Fruit fly (Drosophila melanogaster) whole organism, embryonic: ENCODE data around the gene CG14537.

Experiments
- Atf3 ChIP-seq: fragments of 200-800 bp; sonication (Bioruptor generic); optimal IDR thresholded peaks from 3 replicates; lab custom pipeline; 2016; ENCODE audit warnings: missing biosample characterization, missing genetic modification characterization
- Bgb ChIP-seq: fragments of 200-800 bp; sonication (Bioruptor generic); IDR thresholded peaks from 2 replicates; pipeline ENCODE4 v1.3.6; 2022; ENCODE audit warnings: missing biosample characterization, missing genetic modification characterization; ENCODE audit not compliant: partially characterized antibody
- Blimp-1 ChIP-seq: fragments of 200-800 bp; sonication (Bioruptor generic); optimal IDR thresholded peaks from 3 replicates; lab custom pipeline; 2018; ENCODE audit warnings: missing biosample characterization, missing genetic modification characterization, mild to moderate bottlenecking, moderate library complexity, missing genetic modification reagents
- CG12104 ChIP-seq: fragments of 200-800 bp; sonication (Bioruptor generic); optimal IDR thresholded peaks from 3 replicates; lab custom pipeline; 2016; ENCODE audit warnings: missing biosample characterization, missing genetic modification characterization
- CG12769 ChIP-seq: fragments of 200-800 bp; sonication (Bioruptor generic); optimal IDR thresholded peaks from 2 replicates; lab custom pipeline; 2019; ENCODE audit warnings: missing biosample characterization, mild to moderate bottlenecking, missing genetic modification characterization, moderate library complexity
- CG15479 ChIP-seq: fragments of 200-800 bp; sonication (Bioruptor generic); optimal IDR thresholded peaks from 3 replicates; lab custom pipeline; 2019; ENCODE audit warnings: missing biosample characterization, mild to moderate bottlenecking, missing genetic modification characterization, moderate library complexity
- CG15601 ChIP-seq: fragments of 200-800 bp; sonication (Bioruptor generic); optimal IDR thresholded peaks from 3 replicates; lab custom pipeline; 2019; ENCODE audit warnings: missing biosample characterization, mild to moderate bottlenecking, missing genetic modification characterization, moderate library complexity
- CG16815 ChIP-seq: fragments of 200-800 bp; sonication (Bioruptor generic); optimal IDR thresholded peaks from 3 replicates; lab custom pipeline; 2017; ENCODE audit warnings: missing biosample characterization, mild to moderate bottlenecking, missing genetic modification characterization
- CG1832 ChIP-seq: fragments of 200-800 bp; sonication (Bioruptor generic); optimal IDR thresholded peaks from 2 replicates; lab custom pipeline; 2017; ENCODE audit warnings: missing biosample characterization, mild to moderate bottlenecking, missing genetic modification characterization, inconsistent platforms
- CG2120 ChIP-seq: fragments of 200-800 bp; sonication (Bioruptor generic); optimal IDR thresholded peaks from 3 replicates; lab custom pipeline; 2016; ENCODE audit warnings: missing biosample characterization, missing genetic modification characterization
- CG3065 ChIP-seq: fragments of 200-800 bp; sonication (Bioruptor generic); optimal IDR thresholded peaks from 2 replicates; lab custom pipeline; 2016; ENCODE audit warnings: missing biosample characterization, missing genetic modification characterization
- CG3163 ChIP-seq: fragments of 200-800 bp; sonication (Bioruptor generic); optimal IDR thresholded peaks from 3 replicates; lab custom pipeline; 2016; ENCODE audit warnings: missing biosample characterization, missing genetic modification characterization
- CG6765 ChIP-seq: fragments of 200-800 bp; sonication (Bioruptor generic); optimal IDR thresholded peaks from 3 replicates; lab custom pipeline; 2017; ENCODE audit warnings: missing biosample characterization, mild to moderate bottlenecking, missing genetic modification characterization
- CG6791 ChIP-seq: fragments of 200-800 bp; sonication (Bioruptor generic); IDR thresholded peaks from 3 replicates; pipeline ENCODE4 v1.3.6; 2022; ENCODE audit warnings: missing biosample characterization, missing genetic modification characterization; ENCODE audit not compliant: partially characterized antibody
- CG6854 ChIP-seq: fragments of 200-800 bp; sonication (Bioruptor generic); optimal IDR thresholded peaks from 3 replicates; lab custom pipeline; 2017; ENCODE audit warnings: missing biosample characterization, mild to moderate bottlenecking, missing genetic modification characterization
- CG7556 ChIP-seq: fragments of 200-800 bp; sonication (Bioruptor generic); optimal IDR thresholded peaks from 2 replicates; lab custom pipeline; 2017; ENCODE audit warnings: missing biosample characterization, mild to moderate bottlenecking, missing genetic modification characterization
- CG7987 ChIP-seq: fragments of 200-800 bp; sonication (Bioruptor generic); optimal IDR thresholded peaks from 2 replicates; lab custom pipeline; 2018; ENCODE audit warnings: missing biosample characterization, mild to moderate bottlenecking, missing genetic modification characterization, moderate library complexity
- CG8388 ChIP-seq: fragments of 200-800 bp; sonication (Bioruptor generic); optimal IDR thresholded peaks from 2 replicates; lab custom pipeline; 2019; ENCODE audit warnings: missing biosample characterization, mild to moderate bottlenecking, missing genetic modification characterization, moderate library complexity
- CG9437 ChIP-seq: fragments of 200-800 bp; sonication (Bioruptor generic); optimal IDR thresholded peaks from 2 replicates; lab custom pipeline; 2018; ENCODE audit warnings: missing biosample characterization, mild to moderate bottlenecking, missing genetic modification characterization
- CTCF ChIP-seq: fragments of 200-800 bp; sonication (Bioruptor generic); optimal IDR thresholded peaks from 2 replicates; lab custom pipeline; 2017; ENCODE audit warnings: missing biosample characterization, mild to moderate bottlenecking, missing genetic modification characterization, moderate library complexity
- Chrac-16 ChIP-seq: fragments of 200-800 bp; sonication (Bioruptor generic); optimal IDR thresholded peaks from 3 replicates; lab custom pipeline; 2016; ENCODE audit warnings: missing biosample characterization, missing genetic modification characterization
- D19A ChIP-seq: fragments of 200-800 bp; optimal IDR thresholded peaks from 3 replicates; lab custom pipeline; 2019; ENCODE audit warnings: missing biosample characterization, mild to moderate bottlenecking, missing genetic modification characterization, moderate library complexity
- Drgx ChIP-seq: fragments of 200-800 bp; sonication (Bioruptor generic); IDR thresholded peaks from 2 replicates; pipeline ENCODE4 v1.3.6; 2022; ENCODE audit warnings: missing biosample characterization, missing genetic modification characterization
- GATAe ChIP-seq: fragments of 200-800 bp; sonication (Bioruptor generic); conservative IDR thresholded peaks from 2 replicates; pipeline ENCODE4 v1.3.6; 2022; ENCODE audit warnings: missing biosample characterization, missing genetic modification characterization
- Hmr ChIP-seq: fragments of 200-800 bp; sonication (Bioruptor generic); optimal IDR thresholded peaks from 3 replicates; lab custom pipeline; 2017; ENCODE audit warnings: mild to moderate bottlenecking, missing biosample characterization, missing genetic modification reagents, missing genetic modification characterization
- Med ChIP-seq: fragments of 200-800 bp; sonication (Bioruptor generic); peaks from one replicate; lab custom pipeline; 2016; ENCODE audit warnings: missing biosample characterization, missing genetic modification characterization, mild to moderate bottlenecking, inconsistent platforms, moderate library complexity
- Nf-YA ChIP-seq: fragments of 200-800 bp; sonication (Bioruptor generic); IDR thresholded peaks from 2 replicates; pipeline ENCODE4 v1.3.6; 2022; ENCODE audit warnings: missing biosample characterization, missing genetic modification characterization
- Tbp ChIP-seq: fragments of >200 bp; optimal IDR thresholded peaks from 2 replicates; lab custom pipeline; 2018; ENCODE audit warnings: missing biosample characterization, missing genetic modification characterization
- Trl ChIP-seq, 3 experiments: fragments of >200 bp in 2 of 3; fragments of 200-800 bp in 1 of 3; sonication (Bioruptor generic) in 1 of 3; optimal IDR thresholded peaks; 2 replicates in 1 of 3; 3 replicates in 2 of 3; lab custom pipeline; 2016 to 2017; ENCODE audit warnings: missing biosample characterization in 1 of 3, missing genetic modification characterization in 1 of 3
- Xbp1 ChIP-seq: fragments of 200-800 bp; sonication (Bioruptor generic); optimal IDR thresholded peaks from 3 replicates; lab custom pipeline; 2016; ENCODE audit warnings: missing biosample characterization, mild to moderate bottlenecking, missing genetic modification characterization
- abd-A ChIP-seq: fragments of 200-800 bp; sonication (Bioruptor generic); optimal IDR thresholded peaks from 3 replicates; lab custom pipeline; 2019; ENCODE audit warnings: missing biosample characterization, mild to moderate bottlenecking, missing genetic modification characterization, moderate library complexity
- aop ChIP-seq: fragments of 200-800 bp; sonication (Bioruptor generic); IDR thresholded peaks from 2 replicates; pipeline ENCODE4 v1.3.6; 2022; ENCODE audit warnings: missing biosample characterization, missing genetic modification characterization
- ara ChIP-seq: fragments of 200-800 bp; sonication (Bioruptor generic); IDR thresholded peaks from 2 replicates; pipeline ENCODE4 v1.3.6; 2022; ENCODE audit warnings: missing biosample characterization, missing genetic modification characterization
- ase ChIP-seq: fragments of 200-800 bp; sonication (Bioruptor generic); IDR thresholded peaks from 3 replicates; pipeline ENCODE4 v1.3.6; 2022; ENCODE audit warnings: missing biosample characterization, missing genetic modification characterization
- az2 ChIP-seq: fragments of 200-800 bp; sonication (Bioruptor generic); optimal IDR thresholded peaks from 3 replicates; lab custom pipeline; 2016; ENCODE audit warnings: missing biosample characterization, missing genetic modification characterization
- cato ChIP-seq: fragments of 200-800 bp; sonication (Bioruptor generic); optimal IDR thresholded peaks from 2 replicates; lab custom pipeline; 2016; ENCODE audit warnings: missing biosample characterization, missing genetic modification characterization, borderline replicate concordance
- chinmo ChIP-seq: fragments of 200-800 bp; sonication (Bioruptor generic); IDR thresholded peaks from 4 replicates; pipeline ENCODE4 v1.3.6; 2022; ENCODE audit warnings: missing biosample characterization, missing genetic modification characterization; ENCODE audit not compliant: partially characterized antibody
- esg ChIP-seq: fragments of 200-800 bp; sonication (Bioruptor generic); conservative IDR thresholded peaks from 2 replicates; pipeline ENCODE4 v1.3.6; 2022; ENCODE audit warnings: missing biosample characterization, missing genetic modification characterization
- fd3F ChIP-seq: fragments of 200-800 bp; sonication (Bioruptor generic); optimal IDR thresholded peaks from 2 replicates; lab custom pipeline; 2018; ENCODE audit warnings: missing biosample characterization, mild to moderate bottlenecking, missing genetic modification characterization, moderate library complexity
- kni ChIP-seq: fragments of 200-800 bp; sonication (Bioruptor generic); optimal IDR thresholded peaks from 3 replicates; lab custom pipeline; 2017; ENCODE audit warnings: mild to moderate bottlenecking, missing biosample characterization, missing genetic modification reagents, missing genetic modification characterization
- lbe ChIP-seq: fragments of 200-800 bp; sonication (Bioruptor generic); optimal IDR thresholded peaks from 2 replicates; lab custom pipeline; 2016; ENCODE audit warnings: missing biosample characterization, mild to moderate bottlenecking, missing genetic modification characterization
- nom ChIP-seq: fragments of 200-800 bp; sonication (Bioruptor generic); optimal IDR thresholded peaks from 2 replicates; lab custom pipeline; 2017; ENCODE audit warnings: missing biosample characterization, missing genetic modification characterization, mild to moderate bottlenecking, moderate library complexity, missing genetic modification reagents
- onecut ChIP-seq: fragments of 200-800 bp; sonication (Bioruptor generic); IDR thresholded peaks from 2 replicates; pipeline ENCODE4 v1.3.6; 2022; ENCODE audit warnings: missing biosample characterization, missing genetic modification characterization
- p53 ChIP-seq: fragments of 200-800 bp; sonication (Bioruptor generic); optimal IDR thresholded peaks from 2 replicates; lab custom pipeline; 2016; ENCODE audit warnings: missing biosample characterization, missing genetic modification characterization
- pfk ChIP-seq: fragments of 200-800 bp; sonication (Bioruptor generic); optimal IDR thresholded peaks from 2 replicates; lab custom pipeline; 2018; ENCODE audit warnings: missing biosample characterization, mild to moderate bottlenecking, missing genetic modification characterization, moderate library complexity
- salm ChIP-seq: fragments of 200-800 bp; sonication (Bioruptor generic); optimal IDR thresholded peaks from 2 replicates; lab custom pipeline; 2018; ENCODE audit warnings: missing biosample characterization, mild to moderate bottlenecking, missing genetic modification characterization
- sens-2 ChIP-seq: fragments of 200-800 bp; sonication (Bioruptor generic); IDR thresholded peaks from 2 replicates; pipeline ENCODE4 v1.3.6; 2022; ENCODE audit warnings: missing biosample characterization, missing genetic modification characterization
- shn ChIP-seq: fragments of 200-800 bp; sonication (Bioruptor generic); optimal IDR thresholded peaks from 3 replicates; lab custom pipeline; 2016; ENCODE audit warnings: missing biosample characterization, missing genetic modification characterization
- sqz ChIP-seq: fragments of 200-800 bp; sonication (Bioruptor generic); optimal IDR thresholded peaks from 3 replicates; lab custom pipeline; 2018; ENCODE audit warnings: missing biosample characterization, mild to moderate bottlenecking, missing genetic modification characterization

Gene CG14537

DNA sequence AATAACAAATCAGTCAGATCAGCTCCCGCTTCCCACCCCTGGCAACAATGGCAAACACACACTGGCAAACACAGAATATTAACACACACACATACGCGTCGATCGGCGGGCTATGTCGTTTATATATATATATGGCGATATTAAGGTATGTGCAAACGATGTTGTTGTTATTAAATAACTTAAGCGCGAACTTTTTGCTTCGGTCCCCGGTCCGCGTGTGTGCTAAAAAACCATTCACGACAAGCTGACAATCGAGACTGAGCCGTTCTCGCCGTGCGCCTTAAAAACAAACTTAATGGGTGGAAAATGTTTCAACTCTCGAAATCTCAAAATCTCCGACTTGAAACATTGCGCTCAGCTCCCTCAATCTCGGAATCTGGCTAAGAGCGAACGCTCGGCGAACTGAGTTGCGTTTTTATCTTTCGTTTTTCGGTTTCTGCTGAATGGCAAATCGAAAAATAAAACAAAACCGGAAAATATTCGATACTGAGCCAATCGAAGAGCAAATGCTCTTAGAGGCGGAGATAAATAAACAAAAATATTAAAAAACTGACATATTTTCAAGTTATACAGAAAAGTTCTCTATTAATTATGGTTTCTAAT lies 39.1 kb downstream of the CG14537 start, which contains the start of gene spz3 (continued):
- no peak for TF ChIP-seq CTCF (GFP tag; lab: Kevin White, UChicago)
- no peak for TF ChIP-seq CG15601 (tag; lab: Kevin White, UChicago)
- TF ChIP-seq shn (GFP tag; lab: Kevin White, UChicago), result no peak
- TF ChIP-seq esg (GFP tag; lab: Robert Waterston, UW), result no peak
- TF ChIP-seq az2 (GFP tag; lab: Kevin White, UChicago), result no peak
- peak; percentile 21 to 49 for TF ChIP-seq Trl (optimal IDR thresholded peaks at IDR 0.05; lab: Kevin White, UChicago)
- TF ChIP-seq Trl (GFP tag; optimal IDR thresholded peaks at IDR 0.05; lab: Kevin White, UChicago), result no peak
- peak; percentile 64 for TF ChIP-seq Drgx (GFP tag; lab: Robert Waterston, UW)
- peak; percentile 38 for TF ChIP-seq abd-A (tag; lab: Kevin White, UChicago)
- no peak for TF ChIP-seq CG2120 (GFP tag; lab: Kevin White, UChicago)
- no peak for TF ChIP-seq pfk
- peak; percentile 16 for TF ChIP-seq lbe (GFP tag; lab: Kevin White, UChicago)
- no peak for TF ChIP-seq CG8388 (GFP tag; lab: Kevin White, UChicago)

DNA sequence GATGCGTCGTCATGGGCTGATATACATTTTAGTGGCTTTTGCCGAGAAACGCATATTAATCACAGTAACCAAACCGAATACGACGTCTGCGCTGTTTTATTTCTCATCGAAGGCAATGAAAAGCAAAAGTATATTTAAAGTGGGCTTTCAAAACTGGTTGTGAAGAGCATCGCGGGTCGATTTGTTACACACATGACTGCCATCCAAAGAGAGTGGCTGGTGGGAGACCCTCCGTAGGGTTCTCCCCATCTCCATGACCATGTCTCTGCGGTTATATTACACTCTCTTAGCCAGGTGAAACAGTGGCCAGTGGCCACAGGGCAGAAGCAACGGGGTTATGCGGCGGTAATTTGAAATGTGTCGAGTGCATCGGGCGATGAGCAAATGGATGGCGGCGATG lies 40.2 kb downstream of the CG14537 start:
- TF ChIP-seq ara (no peak), Atf3 (no peak), Xbp1 (no peak), CG16815 (GFP tag; lab: Kevin White, UChicago) (no peak), Hmr (GFP tag; lab: Kevin White, UChicago) (no peak), Med (peak; percentile 10), sens-2 (GFP tag; lab: Robert Waterston, UW) (no peak), CG3065 (GFP tag; lab: Kevin White, UChicago) (no peak), p53 (GFP tag; lab: Kevin White, UChicago) (no peak), fd3F (GFP tag; lab: Kevin White, UChicago) (no peak), CG6765 (GFP tag; lab: Kevin White, UChicago) (no peak), ase (GFP tag; lab: Robert Waterston, UW) (no peak), CG15479 (no peak), chinmo (peak; percentile 80; the same call in 2 of the 4 replicates), CG3163 (GFP tag; lab: Kevin White, UChicago) (peak; percentile 84), CG6791 (GFP tag; lab: Robert Waterston, UW) (no peak), Bgb (GFP tag; lab: Robert Waterston, UW) (no peak), CG12104 (GFP tag; lab: Kevin White, UChicago) (no peak), Blimp-1 (peak; percentile 98), sqz (GFP tag; lab: Kevin White, UChicago) (no peak), cato (GFP tag; lab: Kevin White, UChicago) (no peak), D19A (no peak), Nf-YA (GFP tag; lab: Robert Waterston, UW) (no peak), CG9437 (GFP tag; lab: Kevin White, UChicago) (no peak), GATAe (GFP tag; lab: Robert Waterston, UW) (no peak), aop (GFP tag; lab: Robert Waterston, UW) (no peak), CG6854 (no peak), CG7556 (GFP tag; lab: Kevin White, UChicago) (no peak), Chrac-16 (GFP tag; lab: Kevin White, UChicago) (no peak), az2 (GFP tag; lab: Kevin White, UChicago) (no peak), nom (GFP tag; lab: Kevin White, UChicago) (peak; percentile 69), Tbp (GFP tag; lab: Kevin White, UChicago) (no peak), CG12769 (tag; lab: Kevin White, UChicago) (peak; percentile 71), kni (peak; percentile 1), CG7987 (GFP tag; lab: Kevin White, UChicago) (no peak), salm (tag; lab: Kevin White, UChicago) (no peak), CG1832 (no peak), onecut (GFP tag; lab: Robert Waterston, UW) (no peak)
